Worm (Caenorhabditis elegans) whole organism, late embryonic: Measurements from ENCODE around the gene F39E9.6.

Source experiments
- C08G9.2 ChIP-seq: sonication (generic microtip); optimal IDR thresholded peaks from 2 replicates; lab custom pipeline; 2016; ENCODE audit warnings: mild to moderate bottlenecking, missing genetic modification characterization, moderate library complexity, missing compliant biosample characterization
- C38D4.7 ChIP-seq: fragments of 200-800 bp; sonication (Bioruptor generic); optimal IDR thresholded peaks from 2 replicates; lab custom pipeline; 2018; ENCODE audit warnings: mild to moderate bottlenecking, missing genetic modification characterization, moderate library complexity, missing compliant biosample characterization
- K02D7.2 ChIP-seq: sonication (generic microtip); optimal IDR thresholded peaks from 2 replicates; lab custom pipeline; 2017; ENCODE audit warnings: mild to moderate bottlenecking, missing genetic modification characterization, missing compliant biosample characterization
- T23F11.4 ChIP-seq: fragments of 200-800 bp; sonication (Bioruptor generic); optimal IDR thresholded peaks from 2 replicates; lab custom pipeline; 2018; ENCODE audit warnings: mild to moderate bottlenecking, missing genetic modification characterization, missing compliant biosample characterization
- ama-1 ChIP-seq: fragments of 150-350 bp; optimal IDR thresholded peaks from 2 replicates; lab custom pipeline; 2014
- ceh-14 ChIP-seq: sonication (generic microtip); optimal IDR thresholded peaks from 2 replicates; lab custom pipeline; 2016; ENCODE audit warnings: missing genotype, missing genetic modification characterization, missing compliant biosample characterization
- ceh-18 ChIP-seq: sonication (generic microtip); optimal IDR thresholded peaks from 2 replicates; lab custom pipeline; 2016; ENCODE audit warnings: missing genetic modification characterization, missing compliant biosample characterization
- ceh-2 ChIP-seq: sonication (generic microtip); optimal IDR thresholded peaks from 2 replicates; lab custom pipeline; 2016; ENCODE audit warnings: missing genotype, missing genetic modification characterization, missing compliant biosample characterization
- ceh-24 ChIP-seq: sonication (generic microtip); optimal IDR thresholded peaks from 2 replicates; lab custom pipeline; 2016; ENCODE audit warnings: mild to moderate bottlenecking, missing genetic modification characterization, missing compliant biosample characterization
- ceh-31 ChIP-seq: sonication (generic microtip); optimal IDR thresholded peaks from 2 replicates; lab custom pipeline; 2016; ENCODE audit warnings: missing genetic modification characterization, missing compliant biosample characterization
- ceh-34 ChIP-seq: sonication (generic microtip); optimal IDR thresholded peaks from 2 replicates; lab custom pipeline; 2016; ENCODE audit warnings: mild to moderate bottlenecking, missing genetic modification characterization, missing compliant biosample characterization
- ceh-48 ChIP-seq: sonication (generic microtip); optimal IDR thresholded peaks from 2 replicates; lab custom pipeline; 2016; ENCODE audit warnings: missing genetic modification characterization, inconsistent platforms, missing compliant biosample characterization
- ceh-6 ChIP-seq: fragments of 200-800 bp; sonication (Bioruptor generic); optimal IDR thresholded peaks from 2 replicates; lab custom pipeline; 2018; ENCODE audit warnings: mild to moderate bottlenecking, missing genetic modification characterization, missing compliant biosample characterization
- dmd-4 ChIP-seq: sonication (generic microtip); optimal IDR thresholded peaks from 2 replicates; lab custom pipeline; 2016; ENCODE audit warnings: borderline replicate concordance, missing genetic modification characterization, missing compliant biosample characterization
- dve-1 ChIP-seq: sonication (generic microtip); optimal IDR thresholded peaks from 2 replicates; lab custom pipeline; 2017; ENCODE audit warnings: antibody characterized with exemption, mild to moderate bottlenecking, missing genetic modification characterization, missing compliant biosample characterization
- elt-2 ChIP-seq: sonication (generic microtip); optimal IDR thresholded peaks from 2 replicates; lab custom pipeline; 2016; ENCODE audit warnings: missing genetic modification reagents, missing genetic modification characterization, missing compliant biosample characterization
- elt-4 ChIP-seq: sonication (generic microtip); optimal IDR thresholded peaks from 2 replicates; lab custom pipeline; 2016; ENCODE audit warnings: missing genetic modification characterization, missing compliant biosample characterization
- ets-4 ChIP-seq: sonication (generic microtip); optimal IDR thresholded peaks from 2 replicates; lab custom pipeline; 2016; ENCODE audit warnings: missing genetic modification characterization, missing compliant biosample characterization
- fax-1 ChIP-seq: sonication (generic microtip); optimal IDR thresholded peaks from 2 replicates; lab custom pipeline; 2016; ENCODE audit warnings: missing genotype, missing genetic modification characterization, missing compliant biosample characterization
- gmeb-2 ChIP-seq: sonication (generic microtip); optimal IDR thresholded peaks from 2 replicates; lab custom pipeline; 2016; ENCODE audit warnings: missing genetic modification characterization, inconsistent platforms, missing compliant biosample characterization
- hlh-30 ChIP-seq: sonication (generic microtip); optimal IDR thresholded peaks from 2 replicates; lab custom pipeline; 2017; ENCODE audit warnings: antibody characterized with exemption, missing genetic modification characterization, missing compliant biosample characterization; ENCODE audit not compliant: insufficient read depth
- hlh-6 ChIP-seq: sonication (generic microtip); optimal IDR thresholded peaks from 2 replicates; lab custom pipeline; 2016; ENCODE audit warnings: missing genotype, missing genetic modification characterization, missing compliant biosample characterization
- nfya-1 ChIP-seq: sonication (generic microtip); optimal IDR thresholded peaks from 2 replicates; lab custom pipeline; 2017; ENCODE audit warnings: missing genetic modification characterization, mild to moderate bottlenecking, missing compliant biosample characterization, antibody characterized with exemption, moderate library complexity
- nhr-232 ChIP-seq: sonication (generic microtip); optimal IDR thresholded peaks from 2 replicates; lab custom pipeline; 2016; ENCODE audit warnings: missing genetic modification characterization, missing compliant biosample characterization
- odd-2 ChIP-seq: sonication (generic microtip); optimal IDR thresholded peaks from 2 replicates; lab custom pipeline; 2017; ENCODE audit warnings: antibody characterized with exemption, mild to moderate bottlenecking, missing genetic modification characterization, missing compliant biosample characterization
- pha-2 ChIP-seq: sonication (generic microtip); optimal IDR thresholded peaks from 2 replicates; lab custom pipeline; 2017; ENCODE audit warnings: mild to moderate bottlenecking, missing genetic modification characterization, missing compliant biosample characterization
- pros-1 ChIP-seq: fragments of 150-350 bp; optimal IDR thresholded peaks from 2 replicates; lab custom pipeline; 2014; ENCODE audit warnings: missing biosample characterization, missing genetic modification reagents, missing genetic modification characterization
- rnt-1 ChIP-seq: sonication (generic microtip); optimal IDR thresholded peaks from 2 replicates; lab custom pipeline; 2016; ENCODE audit warnings: missing genetic modification characterization, missing compliant biosample characterization
- tbx-2 ChIP-seq: sonication (generic microtip); optimal IDR thresholded peaks from 2 replicates; lab custom pipeline; 2016; ENCODE audit warnings: missing genetic modification characterization, missing compliant biosample characterization
- tbx-7 ChIP-seq: sonication (generic microtip); optimal IDR thresholded peaks from 2 replicates; lab custom pipeline; 2016; ENCODE audit warnings: missing genotype, missing genetic modification characterization, missing compliant biosample characterization
- ttx-3 ChIP-seq: sonication (generic microtip); optimal IDR thresholded peaks from 2 replicates; lab custom pipeline; 2016; ENCODE audit warnings: missing genetic modification reagents, missing genetic modification characterization, missing compliant biosample characterization
- unc-42 ChIP-seq: sonication (generic microtip); optimal IDR thresholded peaks from 2 replicates; lab custom pipeline; 2016; ENCODE audit warnings: missing genotype, missing genetic modification characterization, missing compliant biosample characterization
- unc-55 ChIP-seq: sonication (generic microtip); optimal IDR thresholded peaks from 2 replicates; lab custom pipeline; 2017; ENCODE audit warnings: missing biosample characterization, missing genetic modification reagents, missing genetic modification characterization
- unc-86 ChIP-seq: sonication (generic microtip); optimal IDR thresholded peaks from 2 replicates; lab custom pipeline; 2016; ENCODE audit warnings: missing genetic modification characterization, missing compliant biosample characterization

Gene F39E9.6

ce11 chrII:3313442-3313841 is at the start of gene F39E9.6:
F39E9.6 (minus strand) TSS chrII:3313542.
- TF ChIP-seq dve-1 (tag; lab: Kevin White, UChicago) (no peak), gmeb-2 (tag; lab: Kevin White, UChicago) (no peak), K02D7.2 (tag; lab: Kevin White, UChicago) (no peak), nfya-1 (tag; lab: Kevin White, UChicago) (no peak), ama-1 (lab: Kevin White, UChicago) (no peak), C08G9.2 (tag; lab: Kevin White, UChicago) (no peak), dmd-4 (tag; lab: Kevin White, UChicago) (no peak), unc-42 (tag; lab: Kevin White, UChicago) (no peak), pha-2 (no peak), elt-4 (tag; lab: Kevin White, UChicago) (no peak), ttx-3 (tag; lab: Kevin White, UChicago) (no peak), ceh-24 (tag; lab: Kevin White, UChicago) (no peak), tbx-7 (tag; lab: Kevin White, UChicago) (no peak), C38D4.7 (GFP tag; lab: Kevin White, UChicago) (no peak), ceh-2 (tag; lab: Kevin White, UChicago) (no peak), unc-55 (no peak), odd-2 (tag; lab: Kevin White, UChicago) (no peak), tbx-2 (tag; lab: Kevin White, UChicago) (no peak)

ce11 chrII:3358834-3359233 is 45.5 kb upstream of the F39E9.6 start, which contains the start of the genes lido-14 and bath-27:
lido-14 (plus strand) TSS chrII:3359134.
bath-27 (plus strand) TSS chrII:3359139.
- TF ChIP-seq unc-55 (no peak), unc-86 (tag; lab: Kevin White, UChicago) (no peak), ceh-31 (no peak), tbx-2 (tag; lab: Kevin White, UChicago) (no peak), nhr-232 (tag; lab: Kevin White, UChicago) (no peak), ttx-3 (tag; lab: Kevin White, UChicago) (no peak), K02D7.2 (tag; lab: Kevin White, UChicago) (no peak), unc-42 (tag; lab: Kevin White, UChicago) (no peak), hlh-6 (tag; lab: Kevin White, UChicago) (no peak), ceh-18 (tag; lab: Kevin White, UChicago) (no peak)

ce11 chrII:3349820-3350291 is 36.5 kb upstream of the F39E9.6 start, which contains the start of gene F14D2.8:
F14D2.8 (minus strand) TSS chrII:3349870.
- TF ChIP-seq T23F11.4 (no peak), ceh-34 (tag; lab: Kevin White, UChicago) (no peak), ceh-48 (tag; lab: Kevin White, UChicago) (no peak), fax-1 (no peak), ceh-2 (tag; lab: Kevin White, UChicago) (no peak), ets-4 (tag; lab: Kevin White, UChicago) (no peak), odd-2 (tag; lab: Kevin White, UChicago) (no peak), elt-2 (no peak), ceh-14 (tag; lab: Kevin White, UChicago) (no peak), C38D4.7 (GFP tag; lab: Kevin White, UChicago) (no peak), tbx-2 (tag; lab: Kevin White, UChicago) (no peak), rnt-1 (no peak), pros-1 (tag; lab: Kevin White, UChicago) (no peak), ceh-6 (GFP tag; lab: Kevin White, UChicago) (no peak), ceh-31 (no peak), ama-1 (lab: Kevin White, UChicago) (no peak), ceh-24 (tag; lab: Kevin White, UChicago) (no peak), hlh-6 (tag; lab: Kevin White, UChicago) (no peak), ttx-3 (tag; lab: Kevin White, UChicago) (no peak), hlh-30 (no peak)
